Worm (Caenorhabditis elegans) whole organism, midembryonic: Measurements from ENCODE around the gene C15B12.2.

Experiments used
- T22C8.4 ChIP-seq: fragments of 200-800 bp; sonication (Bioruptor generic); IDR thresholded peaks from 2 replicates; pipeline ENCODE4 v1.3.6; 2022; ENCODE audit warnings: missing genetic modification characterization, missing compliant biosample characterization
- cog-1 ChIP-seq: sonication (generic microtip); optimal IDR thresholded peaks from 2 replicates; lab custom pipeline; 2016; ENCODE audit warnings: missing genetic modification characterization, missing compliant biosample characterization
- flt-1 ChIP-seq: fragments of 200-800 bp; sonication (Bioruptor generic); IDR thresholded peaks from 2 replicates; pipeline ENCODE4 v1.3.6; 2022; ENCODE audit warnings: missing genetic modification characterization, missing compliant biosample characterization
- klf-2 ChIP-seq: fragments of 200-800 bp; sonication (Bioruptor generic); conservative IDR thresholded peaks from 2 replicates; pipeline ENCODE4 v1.3.6; 2022; ENCODE audit warnings: missing genetic modification reagents, missing genetic modification characterization, missing compliant biosample characterization
- med-1 ChIP-seq: sonication (generic microtip); optimal IDR thresholded peaks from 2 replicates; lab custom pipeline; 2017; ENCODE audit warnings: missing genetic modification characterization, mild to moderate bottlenecking, missing compliant biosample characterization, antibody characterized with exemption, missing genetic modification reagents; ENCODE audit not compliant: insufficient read depth
- ref-1 ChIP-seq: fragments of 200-800 bp; sonication (Bioruptor generic); conservative IDR thresholded peaks from 2 replicates; pipeline ENCODE4 v1.3.6; 2022; ENCODE audit warnings: missing genetic modification reagents, missing genetic modification characterization, missing compliant biosample characterization
- tab-1 ChIP-seq: fragments of 200-800 bp; sonication (Bioruptor generic); IDR thresholded peaks from 2 replicates; pipeline ENCODE4 v1.3.6; 2022; ENCODE audit warnings: missing genetic modification characterization, missing compliant biosample characterization
- ztf-23 ChIP-seq: fragments of 200-800 bp; sonication (Bioruptor generic); IDR thresholded peaks from 2 replicates; pipeline ENCODE4 v1.3.6; 2022; ENCODE audit warnings: missing genetic modification reagents, missing genetic modification characterization, missing compliant biosample characterization
- ztf-29 ChIP-seq: fragments of 200-800 bp; sonication (Bioruptor generic); IDR thresholded peaks from 2 replicates; pipeline ENCODE4 v1.3.6; 2022; ENCODE audit warnings: missing genetic modification reagents, missing genetic modification characterization, missing compliant biosample characterization

Gene C15B12.2

ce11 chrX:6437545-6437944 is 25.7 kb upstream of the C15B12.2 start, which contains the start of gene K10C2.8:
Gene K10C2.8 (minus strand): TSS chrX:6437645.
- TF ChIP-seq ztf-23 (GFP tag; lab: Robert Waterston, UW) (no peak), med-1 (no peak), T22C8.4 (GFP tag; lab: Robert Waterston, UW) (no peak), klf-2 (GFP tag; lab: Robert Waterston, UW) (no peak), cog-1 (tag; lab: Kevin White, UChicago) (no peak), ref-1 (GFP tag; lab: Robert Waterston, UW) (no peak)

ce11 chrX:6440464-6440863 is 22.7 kb upstream of the C15B12.2 start, which contains the start of gene K10C2.14:
Gene K10C2.14 (minus strand): TSS chrX:6440564.
- TF ChIP-seq ztf-29 (GFP tag; lab: Robert Waterston, UW) = no peak
- TF ChIP-seq cog-1 (tag; lab: Kevin White, UChicago) = no peak
- no peak for TF ChIP-seq ztf-23 (GFP tag; lab: Robert Waterston, UW)
- TF ChIP-seq T22C8.4 (GFP tag; lab: Robert Waterston, UW) = no peak
- no peak for TF ChIP-seq med-1
- TF ChIP-seq ref-1 (GFP tag; lab: Robert Waterston, UW) = no peak
- no peak for TF ChIP-seq tab-1 (GFP tag; lab: Robert Waterston, UW)
- TF ChIP-seq klf-2 (GFP tag; lab: Robert Waterston, UW) = no peak
- no peak for TF ChIP-seq flt-1 (GFP tag; lab: Robert Waterston, UW)

ce11 chrX:6443373-6443772 is 19.8 kb upstream of the C15B12.2 start, which contains the start of gene K10C2.7:
Gene K10C2.7 (minus strand): TSS chrX:6443473.
- TF ChIP-seq klf-2 (GFP tag; lab: Robert Waterston, UW) (no peak), ztf-29 (GFP tag; lab: Robert Waterston, UW) (no peak), cog-1 (tag; lab: Kevin White, UChicago) (no peak), med-1 (no peak)

ce11 chrX:6445239-6445638 is 18.0 kb upstream of the C15B12.2 start:
- no peak for TF ChIP-seq flt-1 (GFP tag; lab: Robert Waterston, UW)
- TF ChIP-seq ztf-23 (GFP tag; lab: Robert Waterston, UW) = no peak
- TF ChIP-seq cog-1 (tag; lab: Kevin White, UChicago) = no peak

ce11 chrX:6446564-6446963 is 16.6 kb upstream of the C15B12.2 start, which contains the start of gene asp-14:
Gene asp-14 (minus strand): TSS chrX:6446664.
- no peak for TF ChIP-seq tab-1 (GFP tag; lab: Robert Waterston, UW)
- TF ChIP-seq ref-1 (GFP tag; lab: Robert Waterston, UW) = no peak
- TF ChIP-seq ztf-23 (GFP tag; lab: Robert Waterston, UW) = no peak
- no peak for TF ChIP-seq med-1

ce11 chrX:6448866-6449400 is 14.3 kb upstream of the C15B12.2 start, which contains the start of gene fah-1:
Gene fah-1 (minus strand): TSS chrX:6448916.
- no peak for TF ChIP-seq klf-2 (GFP tag; lab: Robert Waterston, UW)
- TF ChIP-seq flt-1 (GFP tag; lab: Robert Waterston, UW) = no peak
- no peak for TF ChIP-seq cog-1 (tag; lab: Kevin White, UChicago)
- TF ChIP-seq ztf-29 (GFP tag; lab: Robert Waterston, UW) = no peak
- no peak for TF ChIP-seq ref-1 (GFP tag; lab: Robert Waterston, UW)
- no peak for TF ChIP-seq T22C8.4 (GFP tag; lab: Robert Waterston, UW)
- no peak for TF ChIP-seq ztf-23 (GFP tag; lab: Robert Waterston, UW)
- no peak for TF ChIP-seq tab-1 (GFP tag; lab: Robert Waterston, UW)
- no peak for TF ChIP-seq med-1

ce11 chrX:6450839-6451491 is 12.2 kb upstream of the C15B12.2 start, which contains the start of the genes grl-6 and K10C2.6:
Gene grl-6 (minus strand): TSS chrX:6450939.
Gene K10C2.6 (plus strand): TSS chrX:6451441.
- no peak for TF ChIP-seq cog-1 (tag; lab: Kevin White, UChicago)
- TF ChIP-seq ztf-29 (GFP tag; lab: Robert Waterston, UW) = no peak
- TF ChIP-seq klf-2 (GFP tag; lab: Robert Waterston, UW) = no peak
- no peak for TF ChIP-seq tab-1 (GFP tag; lab: Robert Waterston, UW)
- TF ChIP-seq T22C8.4 (GFP tag; lab: Robert Waterston, UW) = no peak
- TF ChIP-seq med-1 = no peak
- TF ChIP-seq ref-1 (GFP tag; lab: Robert Waterston, UW) = no peak
- no peak for TF ChIP-seq ztf-23 (GFP tag; lab: Robert Waterston, UW)
- TF ChIP-seq flt-1 (GFP tag; lab: Robert Waterston, UW) = no peak

ce11 chrX:6455157-6455556 is 8.1 kb upstream of the C15B12.2 start, which contains the start of gene nas-33:
Gene nas-33 (minus strand): TSS chrX:6455257.
- no peak for TF ChIP-seq klf-2 (GFP tag; lab: Robert Waterston, UW)

ce11 chrX:6456567-6456966 is 6.6 kb upstream of the C15B12.2 start, which contains the start of gene pept-1:
Gene pept-1 (plus strand): TSS chrX:6456872.
- no peak for TF ChIP-seq T22C8.4 (GFP tag; lab: Robert Waterston, UW)
- TF ChIP-seq med-1 = no peak
- TF ChIP-seq ztf-23 (GFP tag; lab: Robert Waterston, UW) = no peak

ce11 chrX:6458001-6458400 is 5.2 kb upstream of the C15B12.2 start:
- no peak for TF ChIP-seq med-1
- TF ChIP-seq T22C8.4 (GFP tag; lab: Robert Waterston, UW) = no peak
- no peak for TF ChIP-seq tab-1 (GFP tag; lab: Robert Waterston, UW)
- TF ChIP-seq cog-1 (tag; lab: Kevin White, UChicago) = no peak
- no peak for TF ChIP-seq ztf-29 (GFP tag; lab: Robert Waterston, UW)
- TF ChIP-seq klf-2 (GFP tag; lab: Robert Waterston, UW) = no peak
- TF ChIP-seq flt-1 (GFP tag; lab: Robert Waterston, UW) = no peak
- TF ChIP-seq ref-1 (GFP tag; lab: Robert Waterston, UW) = no peak
- no peak for TF ChIP-seq ztf-23 (GFP tag; lab: Robert Waterston, UW)
